Worm (Caenorhabditis elegans): Measurements from ENCODE around the gene F53E10.1.
"Not testable (repeated sequence)": the region's sequence is repeated elsewhere in the genome, so short reads cannot be mapped to it uniquely, and the experiment has no call there.

- not testable (repeated sequence) for TF ChIP-seq tbx-2 (tag; optimal IDR thresholded peaks at IDR 0.05); mep-1 (tag; optimal IDR thresholded peaks at IDR 0.05); aha-1 (tag; optimal IDR thresholded peaks at IDR 0.05); unc-130 (tag; optimal IDR thresholded peaks at IDR 0.05); fkh-4 (tag; optimal IDR thresholded peaks at IDR 0.05; ENCODE audit: borderline replicate concordance); unc-86 (tag; optimal IDR thresholded peaks at IDR 0.05); pqm-1 (tag; optimal IDR thresholded peaks at IDR 0.05); nhr-71 (tag; optimal IDR thresholded peaks at IDR 0.05); nhr-11 (tag; optimal IDR thresholded peaks at IDR 0.05); ztf-4 (tag; optimal IDR thresholded peaks at IDR 0.05); snpc-4 (tag; optimal IDR thresholded peaks at IDR 0.05)
Observed at ce11 chrV:2625360-2625759, 10.2 kb downstream of the F53E10.1 start, which contains the start of gene sknr-1.
